Worm (Caenorhabditis elegans) whole organism, L4/young adult: ENCODE results near the gene T12A7.9.

Source experiments
- dao-5 ChIP-seq: sonication (generic microtip); optimal IDR thresholded peaks from 2 replicates; lab custom pipeline; 2016; ENCODE audit warnings: missing genotype, missing genetic modification characterization, moderate library complexity, missing compliant biosample characterization
- him-1 ChIP-seq: sonication (generic microtip); optimal IDR thresholded peaks from 2 replicates; lab custom pipeline; 2016; ENCODE audit warnings: missing genotype, missing genetic modification reagents, missing genetic modification characterization, missing compliant biosample characterization

DNA sequence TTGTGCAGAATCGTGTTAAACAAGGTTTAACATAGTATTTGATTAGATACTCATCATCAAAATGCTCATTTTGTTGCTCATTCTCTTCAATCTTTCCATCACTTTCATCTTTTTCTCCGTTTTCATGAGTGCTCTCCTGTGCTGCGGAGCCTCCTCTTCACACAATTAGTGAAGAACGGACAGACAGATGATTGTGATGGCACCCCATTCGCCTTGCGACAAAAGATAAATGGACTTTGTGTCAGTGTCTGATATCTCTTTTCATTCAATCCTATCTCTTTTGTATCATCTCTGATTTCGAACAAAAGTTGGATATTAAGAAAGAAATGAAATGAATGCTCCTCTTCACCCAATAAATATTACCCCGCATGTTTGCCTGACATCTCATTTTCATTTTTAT lies 45.5 kb downstream of the T12A7.9 start:
- TF ChIP-seq him-1: no peak
- TF ChIP-seq dao-5 (tag; lab: Kevin White, UChicago): no peak
